Fruit fly (Drosophila melanogaster) Kc167 (cell line): ENCODE results near the gene emc.

ENCODE experiments used
- Myc ChIP-seq: fragments of >200 bp; optimal IDR thresholded peaks from 2 replicates; lab custom pipeline; 2017; ENCODE audit warnings: missing external identifiers
- Sin3A ChIP-seq: fragments of >200 bp; optimal IDR thresholded peaks from 2 replicates; lab custom pipeline; 2018; ENCODE audit warnings: missing external identifiers
- h ChIP-seq: fragments of >200 bp; optimal IDR thresholded peaks from 3 replicates; lab custom pipeline; 2018; ENCODE audit warnings: missing external identifiers
- insv ChIP-seq: fragments of >200 bp; optimal IDR thresholded peaks from 3 replicates; lab custom pipeline; 2018; ENCODE audit warnings: missing external identifiers
- psq ChIP-seq: fragments of >200 bp; optimal IDR thresholded peaks from 2 replicates; lab custom pipeline; 2017; ENCODE audit warnings: missing external identifiers

DNA sequence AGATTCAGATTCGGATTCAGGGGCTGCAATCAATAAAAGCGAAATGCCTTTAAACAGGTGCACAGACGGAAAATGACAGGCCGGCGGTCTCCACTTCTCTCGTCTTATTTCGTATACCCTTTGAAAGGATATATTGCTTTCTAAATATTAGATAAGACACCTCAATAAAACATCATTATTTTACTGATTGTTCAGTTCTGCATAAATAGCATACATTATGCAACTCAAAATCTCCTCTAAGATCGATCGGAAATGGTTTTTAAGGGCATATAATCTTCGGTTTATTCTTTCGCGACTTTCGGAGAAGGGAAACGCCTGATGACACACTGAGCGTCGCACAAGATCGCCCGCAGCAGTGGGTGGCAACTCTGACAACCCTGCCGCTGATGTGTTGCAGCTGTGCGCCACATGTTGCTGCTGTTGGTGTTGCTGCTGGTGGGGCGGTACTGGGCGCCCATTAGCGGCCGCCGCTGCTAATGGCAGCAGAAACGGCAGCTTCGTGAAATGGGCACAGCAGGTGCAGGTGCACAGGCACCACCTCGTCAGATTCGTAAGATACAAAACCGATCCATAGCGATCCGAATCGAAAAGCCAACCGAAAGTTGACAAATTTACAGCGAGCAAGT lies 36.6 kb downstream of the emc start:
- TF ChIP-seq insv (lab: Kevin White, UChicago) (no peak), Myc (lab: Kevin White, UChicago) (no peak), Sin3A (no peak), psq (lab: Kevin White, UChicago) (no peak), h (lab: Kevin White, UChicago) (no peak)
